Fruit fly (Drosophila melanogaster): ENCODE data around the gene CG15296.

Gene CG15296

DNA sequence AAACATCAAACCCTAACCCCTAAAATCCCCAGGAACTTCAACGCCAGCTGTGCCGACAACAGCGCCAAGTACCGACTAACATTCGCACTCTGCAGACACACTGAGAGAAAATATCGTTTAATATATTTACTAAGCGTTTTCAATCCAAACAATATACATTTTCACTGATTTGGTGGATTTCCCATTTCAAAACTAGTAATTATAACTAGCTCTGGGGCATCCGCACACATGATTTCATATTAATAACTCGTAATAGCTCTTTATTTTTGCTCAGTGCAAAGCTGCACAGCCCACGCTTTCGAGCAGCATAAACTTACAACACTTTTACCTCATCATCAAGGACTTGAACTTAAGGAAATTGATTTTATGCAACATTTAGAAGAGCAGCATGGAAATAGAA is 2.2 kb downstream of the CG15296 start:
- TF ChIP-seq sv (GFP tag; optimal IDR thresholded peaks at IDR 0.05) (no peak), Rel (GFP tag; optimal IDR thresholded peaks at IDR 0.05) (no peak), Rel (tag; optimal IDR thresholded peaks at IDR 0.05) (no peak), foxo (GFP tag; optimal IDR thresholded peaks at IDR 0.05) (no peak), N (GFP tag; optimal IDR thresholded peaks at IDR 0.05) (no peak), psq (GFP tag; optimal IDR thresholded peaks at IDR 0.05) (no peak), h (GFP tag; optimal IDR thresholded peaks at IDR 0.05) (no peak)

DNA sequence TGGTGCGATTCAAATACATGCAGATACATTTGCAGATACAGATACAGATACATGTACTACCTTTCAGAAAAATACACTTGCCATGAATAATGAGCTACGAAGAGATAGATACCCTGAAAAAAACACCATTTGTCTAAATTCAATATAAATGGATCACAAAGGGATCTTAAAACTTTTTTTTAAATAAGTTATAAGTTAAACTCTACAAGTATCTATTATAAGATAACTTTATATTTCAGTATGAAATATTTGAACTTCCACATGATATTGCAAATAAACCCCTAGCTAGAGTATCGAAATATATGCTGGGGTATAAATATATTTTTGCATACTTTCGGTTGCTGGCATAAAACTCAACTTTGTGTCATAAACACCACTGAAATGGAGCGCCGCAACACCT is 5.0 kb downstream of the CG15296 start:
- TF ChIP-seq psq (GFP tag; optimal IDR thresholded peaks at IDR 0.05) (peak; percentile 56), OdsH (GFP tag; optimal IDR thresholded peaks at IDR 0.05) (peak; percentile 63), usp (GFP tag; optimal IDR thresholded peaks at IDR 0.05) (no peak), Vsx2 (GFP tag; optimal IDR thresholded peaks at IDR 0.05; ENCODE audit: partially characterized antibody) (no peak), CrebA (GFP tag; optimal IDR thresholded peaks at IDR 0.05; ENCODE audit: borderline replicate concordance) (no peak), sage (GFP tag; optimal IDR thresholded peaks at IDR 0.05) (no peak), dsf (GFP tag; optimal IDR thresholded peaks at IDR 0.05; ENCODE audit: borderline replicate concordance) (no peak), woc (GFP tag; optimal IDR thresholded peaks at IDR 0.05) (peak; percentile 52), h (GFP tag; optimal IDR thresholded peaks at IDR 0.05) (peak; percentile 63), ey (GFP tag; optimal IDR thresholded peaks at IDR 0.05) (peak; percentile 36), sv (GFP tag; optimal IDR thresholded peaks at IDR 0.05) (no peak), CG32264 (GFP tag; optimal IDR thresholded peaks at IDR 0.05) (no peak), tai (GFP tag; optimal IDR thresholded peaks at IDR 0.05) (no peak), Hr83 (GFP tag; optimal IDR thresholded peaks at IDR 0.05; ENCODE audit: poor library complexity, severe bottlenecking) (no peak), brk (GFP tag; optimal IDR thresholded peaks at IDR 0.05) (peak; percentile 30), fru (GFP tag; optimal IDR thresholded peaks at IDR 0.05) (peak; percentile 54), GATAd (GFP tag; optimal IDR thresholded peaks at IDR 0.05) (no peak), rgr (GFP tag; optimal IDR thresholded peaks at IDR 0.05) (peak; percentile 74), Sp1 (GFP tag; optimal IDR thresholded peaks at IDR 0.05) (peak; percentile 51), foxo (GFP tag; optimal IDR thresholded peaks at IDR 0.05) (peak in 1 of 2 experiments; percentile 71), br (GFP tag; optimal IDR thresholded peaks at IDR 0.05) (no peak), Rel (GFP tag; optimal IDR thresholded peaks at IDR 0.05) (no peak), Rel (tag; optimal IDR thresholded peaks at IDR 0.05) (no peak), Hnf4 (GFP tag; optimal IDR thresholded peaks at IDR 0.05) (peak; percentile 20), Dfd (GFP tag; optimal IDR thresholded peaks at IDR 0.05) (no peak), jim (GFP tag; optimal IDR thresholded peaks at IDR 0.05) (no peak), HLH106 (tag; optimal IDR thresholded peaks at IDR 0.05) (peak; percentile 62), Jra (GFP tag; optimal IDR thresholded peaks at IDR 0.05) (no peak), dl (GFP tag; optimal IDR thresholded peaks at IDR 0.05; ENCODE audit: insufficient read depth in 1 of 2, partially characterized antibody in 2 of 2) (no peak), Myc (optimal IDR thresholded peaks at IDR 0.05) (peak; percentile 37), Abd-B (GFP tag; optimal IDR thresholded peaks at IDR 0.05) (no peak), dmrt93B (GFP tag; optimal IDR thresholded peaks at IDR 0.05) (peak; percentile 20), N (GFP tag; optimal IDR thresholded peaks at IDR 0.05) (peak; percentile 31), Hr78 (GFP tag; optimal IDR thresholded peaks at IDR 0.05) (no peak)

DNA sequence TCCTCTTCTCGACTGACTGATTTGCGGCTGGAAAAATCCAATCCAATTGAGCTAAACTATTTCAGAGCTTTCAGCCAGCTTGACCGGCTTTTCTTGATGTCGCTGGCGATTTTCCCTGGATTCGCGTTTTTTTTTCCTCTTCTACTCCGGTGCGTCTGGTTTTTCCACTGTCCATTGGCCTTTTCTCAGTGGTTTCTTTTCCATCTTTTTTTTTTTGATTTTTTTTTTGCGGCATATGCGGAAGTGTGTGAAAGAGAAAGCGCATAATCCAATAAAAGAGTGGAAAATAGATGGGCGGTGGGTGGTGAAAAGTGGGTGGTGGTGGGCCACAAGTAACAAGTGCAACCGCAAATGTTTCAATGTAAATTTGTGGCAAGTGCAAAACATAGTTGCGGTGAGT is 8.3 kb downstream of the CG15296 start:
- TF ChIP-seq fru (GFP tag; optimal IDR thresholded peaks at IDR 0.05) (no peak), CG32264 (GFP tag; optimal IDR thresholded peaks at IDR 0.05) (no peak), rgr (GFP tag; optimal IDR thresholded peaks at IDR 0.05) (no peak), Vsx2 (GFP tag; optimal IDR thresholded peaks at IDR 0.05; ENCODE audit: partially characterized antibody) (no peak), jim (GFP tag; optimal IDR thresholded peaks at IDR 0.05) (no peak), pan (optimal IDR thresholded peaks at IDR 0.05) (no peak), sage (GFP tag; optimal IDR thresholded peaks at IDR 0.05) (no peak), Myc (optimal IDR thresholded peaks at IDR 0.05) (no peak)

DNA sequence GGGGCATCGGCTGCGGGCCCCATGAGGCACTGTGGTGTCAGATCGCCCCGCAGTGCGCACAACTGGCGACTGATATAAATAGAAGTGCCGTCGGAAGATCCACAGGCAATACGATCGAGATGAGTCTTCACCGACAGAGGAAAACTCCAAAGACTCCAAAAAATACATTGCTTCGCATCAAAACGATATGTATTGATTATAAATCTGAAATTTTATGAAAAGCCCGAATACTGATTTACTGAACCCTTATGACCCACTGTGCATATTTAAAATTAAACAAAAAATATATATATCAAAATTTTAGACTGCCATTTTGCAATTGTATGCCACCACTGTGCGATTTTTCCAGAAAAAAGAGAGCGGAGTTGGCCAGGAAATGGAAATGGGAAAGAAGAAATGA is 9.0 kb downstream of the CG15296 start:
- no peak for TF ChIP-seq pan (optimal IDR thresholded peaks at IDR 0.05)
- TF ChIP-seq foxo (GFP tag; optimal IDR thresholded peaks at IDR 0.05), result peak in 1 of 2 experiments; percentile 74
- peak; percentile 76 for TF ChIP-seq fru (GFP tag; optimal IDR thresholded peaks at IDR 0.05)
- TF ChIP-seq woc (GFP tag; optimal IDR thresholded peaks at IDR 0.05), result peak; percentile 52
- peak; percentile 26 for TF ChIP-seq brk (GFP tag; optimal IDR thresholded peaks at IDR 0.05)
- peak; percentile 76 for TF ChIP-seq dmrt93B (GFP tag; optimal IDR thresholded peaks at IDR 0.05)
- TF ChIP-seq Hnf4 (GFP tag; optimal IDR thresholded peaks at IDR 0.05), result peak; percentile 62
- TF ChIP-seq sv (GFP tag; optimal IDR thresholded peaks at IDR 0.05), result no peak
- TF ChIP-seq tai (GFP tag; optimal IDR thresholded peaks at IDR 0.05), result peak; percentile 18
- no peak for TF ChIP-seq dl (GFP tag; optimal IDR thresholded peaks at IDR 0.05; ENCODE audit: insufficient read depth in 1 of 2, partially characterized antibody in 2 of 2)
- peak; percentile 13 for TF ChIP-seq CG32264 (GFP tag; optimal IDR thresholded peaks at IDR 0.05)
- no peak for TF ChIP-seq Hr78 (GFP tag; optimal IDR thresholded peaks at IDR 0.05)
- TF ChIP-seq OdsH (GFP tag; optimal IDR thresholded peaks at IDR 0.05), result peak; percentile 69
- peak; percentile 71 for TF ChIP-seq rgr (GFP tag; optimal IDR thresholded peaks at IDR 0.05)
- TF ChIP-seq psq (GFP tag; optimal IDR thresholded peaks at IDR 0.05), result peak; percentile 76
- peak; percentile 54 for TF ChIP-seq CG9705 (GFP tag; optimal IDR thresholded peaks at IDR 0.05)
- no peak for TF ChIP-seq CrebA (GFP tag; optimal IDR thresholded peaks at IDR 0.05; ENCODE audit: borderline replicate concordance)
- no peak for TF ChIP-seq Dif (GFP tag; optimal IDR thresholded peaks at IDR 0.05; ENCODE audit: partially characterized antibody)
- no peak for TF ChIP-seq Abd-B (GFP tag; optimal IDR thresholded peaks at IDR 0.05)
- peak; percentile 70 for TF ChIP-seq Sp1 (GFP tag; optimal IDR thresholded peaks at IDR 0.05)
- TF ChIP-seq Mio (GFP tag; optimal IDR thresholded peaks at IDR 0.05), result no peak
- peak; percentile 74 for TF ChIP-seq br (GFP tag; optimal IDR thresholded peaks at IDR 0.05)
- TF ChIP-seq dsf (GFP tag; optimal IDR thresholded peaks at IDR 0.05; ENCODE audit: borderline replicate concordance), result no peak
- TF ChIP-seq Myc (optimal IDR thresholded peaks at IDR 0.05), result no peak
- peak; percentile 56 for TF ChIP-seq ey (GFP tag; optimal IDR thresholded peaks at IDR 0.05)
- peak; percentile 71 for TF ChIP-seq HLH106 (tag; optimal IDR thresholded peaks at IDR 0.05)
- no peak for TF ChIP-seq usp (GFP tag; optimal IDR thresholded peaks at IDR 0.05)
- no peak for TF ChIP-seq N (GFP tag; optimal IDR thresholded peaks at IDR 0.05)
- peak; percentile 81 for TF ChIP-seq h (GFP tag; optimal IDR thresholded peaks at IDR 0.05)
- TF ChIP-seq sage (GFP tag; optimal IDR thresholded peaks at IDR 0.05), result peak; percentile 72

Data from whole organism, wandering third instar larva.